Worm (Caenorhabditis elegans) whole organism, L4 larva: ENCODE results near the gene C33D9.13.
A peak's percentile ranks its signal among the peaks of the same experiment; 100 is the strongest.

Source experiments
- F10B5.3 ChIP-seq: sonication (generic microtip); optimal IDR thresholded peaks from 2 replicates; lab custom pipeline; 2016; ENCODE audit warnings: mild to moderate bottlenecking, missing genetic modification characterization, missing compliant biosample characterization
- F44E2.7 ChIP-seq: fragments of 200-800 bp; sonication (Bioruptor generic); IDR thresholded peaks from 2 replicates; pipeline ENCODE4 v2.1.2; 2022; ENCODE audit warnings: missing genetic modification characterization, missing compliant biosample characterization
- R02D3.7 ChIP-seq: fragments of 150-350 bp; sonication (generic microtip); optimal IDR thresholded peaks from 3 replicates; lab custom pipeline; 2014; ENCODE audit warnings: missing biosample characterization, missing genetic modification characterization
- T20F7.1 ChIP-seq: fragments of 200-800 bp; sonication (Bioruptor generic); optimal IDR thresholded peaks from 2 replicates; lab custom pipeline; 2018; ENCODE audit warnings: mild to moderate bottlenecking, missing genetic modification characterization, missing compliant biosample characterization
- T26A8.4 ChIP-seq: fragments of 200-800 bp; sonication (Bioruptor generic); IDR thresholded peaks from 2 replicates; pipeline ENCODE4 v1.3.6; 2022; ENCODE audit warnings: missing genetic modification characterization, missing compliant biosample characterization
- aha-1 ChIP-seq: fragments of 150-350 bp; peaks from one replicate; lab custom pipeline; 2014; ENCODE audit warnings: missing biosample characterization, missing genetic modification characterization
- aly-2 ChIP-seq: sonication (generic microtip); optimal IDR thresholded peaks from 2 replicates; lab custom pipeline; 2018; ENCODE audit warnings: missing biosample characterization, missing genetic modification characterization
- ceh-20 ChIP-seq: fragments of 200-800 bp; sonication (Bioruptor generic); IDR thresholded peaks from 2 replicates; pipeline ENCODE4 v1.3.6; 2022; ENCODE audit warnings: missing genetic modification reagents, missing genetic modification characterization, missing compliant biosample characterization
- ceh-28 ChIP-seq: fragments of 150-350 bp; optimal IDR thresholded peaks from 2 replicates; lab custom pipeline; 2014; ENCODE audit warnings: missing biosample characterization, missing genetic modification reagents, missing genetic modification characterization
- ceh-62 ChIP-seq: sonication (generic microtip); optimal IDR thresholded peaks from 2 replicates; lab custom pipeline; 2017; ENCODE audit warnings: missing biosample characterization, missing genetic modification characterization
- ceh-82 ChIP-seq: sonication (generic microtip); optimal IDR thresholded peaks from 2 replicates; lab custom pipeline; 2017; ENCODE audit warnings: missing biosample characterization, missing genetic modification characterization
- daf-8 ChIP-seq: fragments of 200-800 bp; sonication (Bioruptor generic); IDR thresholded peaks from 2 replicates; pipeline ENCODE4 v1.3.6; 2022; ENCODE audit warnings: missing genetic modification characterization, missing compliant biosample characterization
- dpl-1 ChIP-seq: fragments of 150-350 bp; optimal IDR thresholded peaks from 2 replicates; lab custom pipeline; 2014; ENCODE audit warnings: missing biosample characterization, missing genetic modification reagents, missing genetic modification characterization
- duxl-1 ChIP-seq: sonication (generic microtip); optimal IDR thresholded peaks from 2 replicates; lab custom pipeline; 2016; ENCODE audit warnings: mild to moderate bottlenecking, missing genetic modification characterization, moderate library complexity, missing compliant biosample characterization; ENCODE audit not compliant: poor library complexity
- dve-1 ChIP-seq: sonication (generic microtip); optimal IDR thresholded peaks from 2 replicates; lab custom pipeline; 2017; ENCODE audit warnings: antibody characterized with exemption, mild to moderate bottlenecking, missing genetic modification characterization, missing compliant biosample characterization; ENCODE audit not compliant: insufficient read depth
- fkh-10 ChIP-seq: fragments of 150-350 bp; optimal IDR thresholded peaks from 2 replicates; lab custom pipeline; 2014; ENCODE audit warnings: missing biosample characterization, missing genetic modification reagents, missing genetic modification characterization
- hif-1 ChIP-seq, 2 experiments: sonication (generic microtip); optimal IDR thresholded peaks; 2 replicates each; lab custom pipeline; 2016 to 2017; ENCODE audit warnings: missing compliant biosample characterization in 2 of 2, missing genetic modification characterization in 2 of 2, missing genetic modification reagents in 2 of 2, missing genotype in 2 of 2, mild to moderate bottlenecking in 1 of 2
- hlh-11 ChIP-seq: fragments of 200-800 bp; sonication (Bioruptor generic); optimal IDR thresholded peaks from 2 replicates; lab custom pipeline; 2018; ENCODE audit warnings: mild to moderate bottlenecking, missing genetic modification characterization, missing compliant biosample characterization
- lin-1 ChIP-seq: fragments of 200-800 bp; sonication (Bioruptor generic); IDR thresholded peaks from 2 replicates; pipeline ENCODE4 v1.3.6; 2022; ENCODE audit warnings: missing genetic modification reagents, missing genetic modification characterization, missing compliant biosample characterization
- lin-13 ChIP-seq: fragments of 150-350 bp; optimal IDR thresholded peaks from 2 replicates; lab custom pipeline; 2014; ENCODE audit warnings: missing biosample characterization, missing genetic modification reagents, missing genetic modification characterization
- lin-15B ChIP-seq: fragments of 150-350 bp; sonication (generic microtip); optimal IDR thresholded peaks from 3 replicates; lab custom pipeline; 2014; ENCODE audit warnings: missing biosample characterization, missing genetic modification characterization
- lin-29 ChIP-seq: fragments of 200-800 bp; sonication (Bioruptor generic); IDR thresholded peaks from 2 replicates; pipeline ENCODE4 v1.3.6; 2022; ENCODE audit warnings: missing genetic modification reagents, missing genetic modification characterization, missing compliant biosample characterization
- lin-38 ChIP-seq: fragments of 200-800 bp; sonication (Bioruptor generic); IDR thresholded peaks from 2 replicates; pipeline ENCODE4 v1.3.6; 2022; ENCODE audit warnings: missing genetic modification reagents, missing genetic modification characterization, missing compliant biosample characterization
- madf-9 ChIP-seq: fragments of 200-800 bp; sonication (Bioruptor generic); conservative IDR thresholded peaks from 2 replicates; pipeline ENCODE4 v1.3.6; 2022; ENCODE audit warnings: missing genetic modification reagents, missing genetic modification characterization, missing compliant biosample characterization
- mdl-1 ChIP-seq, 2 experiments: fragments of 150-350 bp in 1 of 2; sonication (generic microtip) in 1 of 2; optimal IDR thresholded peaks; 2 replicates each; lab custom pipeline; 2014 to 2017; ENCODE audit warnings: missing biosample characterization in 2 of 2, missing genetic modification characterization in 2 of 2
- mes-2 ChIP-seq: sonication (generic microtip); optimal IDR thresholded peaks from 2 replicates; lab custom pipeline; 2016; ENCODE audit warnings: missing genotype, mild to moderate bottlenecking, missing genetic modification characterization, missing compliant biosample characterization; ENCODE audit not compliant: poor library complexity, severe bottlenecking
- nhr-11 ChIP-seq: fragments of 150-350 bp; optimal IDR thresholded peaks from 2 replicates; lab custom pipeline; 2014; ENCODE audit warnings: missing biosample characterization, missing genetic modification characterization
- nhr-25 ChIP-seq: sonication (generic microtip); optimal IDR thresholded peaks from 2 replicates; lab custom pipeline; 2017; ENCODE audit warnings: missing genetic modification characterization, mild to moderate bottlenecking, missing compliant biosample characterization, antibody characterized with exemption, moderate library complexity, borderline replicate concordance; ENCODE audit not compliant: insufficient read depth
- nhr-28 ChIP-seq: fragments of 150-350 bp; optimal IDR thresholded peaks from 2 replicates; lab custom pipeline; 2014; ENCODE audit warnings: missing biosample characterization, missing genetic modification characterization
- nhr-48 ChIP-seq: sonication (generic microtip); optimal IDR thresholded peaks from 2 replicates; lab custom pipeline; 2016; ENCODE audit warnings: mild to moderate bottlenecking, missing genetic modification characterization, missing compliant biosample characterization
- nhr-6 ChIP-seq: fragments of 150-350 bp; optimal IDR thresholded peaks from 2 replicates; lab custom pipeline; 2014; ENCODE audit warnings: missing biosample characterization, missing genetic modification characterization
- nhr-77 ChIP-seq: fragments of 150-350 bp; optimal IDR thresholded peaks from 2 replicates; lab custom pipeline; 2014; ENCODE audit warnings: missing biosample characterization, missing genetic modification characterization
- php-3 ChIP-seq: fragments of 200-800 bp; sonication (Bioruptor generic); IDR thresholded peaks from 2 replicates; pipeline ENCODE4 v1.3.6; 2022; ENCODE audit warnings: missing genetic modification reagents, missing genetic modification characterization, missing compliant biosample characterization
- rbr-2 ChIP-seq: sonication (generic microtip); optimal IDR thresholded peaks from 2 replicates; lab custom pipeline; 2016; ENCODE audit warnings: missing genotype, missing genetic modification characterization, missing compliant biosample characterization
- sdz-12 ChIP-seq: fragments of 200-800 bp; sonication (Bioruptor generic); optimal IDR thresholded peaks from 2 replicates; lab custom pipeline; 2018; ENCODE audit warnings: mild to moderate bottlenecking, missing genetic modification characterization, missing compliant biosample characterization
- set-16 ChIP-seq: fragments of 200-800 bp; sonication (Bioruptor generic); IDR thresholded peaks from 2 replicates; pipeline ENCODE4 v1.3.6; 2022; ENCODE audit warnings: missing genetic modification reagents, missing genetic modification characterization, missing compliant biosample characterization
- skn-1 ChIP-seq: fragments of 150-350 bp; optimal IDR thresholded peaks from 2 replicates; lab custom pipeline; 2014; ENCODE audit warnings: missing biosample characterization, missing genetic modification characterization
- snpc-1.2 ChIP-seq: fragments of 200-800 bp; sonication (Bioruptor generic); IDR thresholded peaks from 2 replicates; pipeline ENCODE4 v1.3.6; 2022; ENCODE audit warnings: missing genetic modification reagents, missing genetic modification characterization, missing compliant biosample characterization
- spr-1 ChIP-seq: sonication (generic microtip); optimal IDR thresholded peaks from 2 replicates; lab custom pipeline; 2016; ENCODE audit warnings: mild to moderate bottlenecking, missing genetic modification characterization, missing compliant biosample characterization
- unc-130 ChIP-seq: sonication (generic microtip); optimal IDR thresholded peaks from 2 replicates; lab custom pipeline; 2016; ENCODE audit warnings: missing genetic modification reagents, missing genetic modification characterization, missing compliant biosample characterization
- vab-7 ChIP-seq: fragments of 200-800 bp; sonication (Bioruptor generic); IDR thresholded peaks from 2 replicates; pipeline ENCODE4 v1.3.6; 2022; ENCODE audit warnings: missing genetic modification reagents, missing genetic modification characterization, missing compliant biosample characterization
- zag-1 ChIP-seq: fragments of 150-350 bp; optimal IDR thresholded peaks from 2 replicates; lab custom pipeline; 2014; ENCODE audit warnings: missing biosample characterization, missing genetic modification characterization
- zfp-3 ChIP-seq: fragments of 200-800 bp; sonication (Bioruptor generic); conservative IDR thresholded peaks from 2 replicates; pipeline ENCODE4 v1.3.6; 2022; ENCODE audit warnings: missing genetic modification reagents, missing genetic modification characterization, missing compliant biosample characterization
- ztf-7 ChIP-seq: fragments of 150-350 bp; optimal IDR thresholded peaks from 2 replicates; lab custom pipeline; 2014; ENCODE audit warnings: missing biosample characterization, missing genetic modification characterization

Gene C33D9.13

DNA sequence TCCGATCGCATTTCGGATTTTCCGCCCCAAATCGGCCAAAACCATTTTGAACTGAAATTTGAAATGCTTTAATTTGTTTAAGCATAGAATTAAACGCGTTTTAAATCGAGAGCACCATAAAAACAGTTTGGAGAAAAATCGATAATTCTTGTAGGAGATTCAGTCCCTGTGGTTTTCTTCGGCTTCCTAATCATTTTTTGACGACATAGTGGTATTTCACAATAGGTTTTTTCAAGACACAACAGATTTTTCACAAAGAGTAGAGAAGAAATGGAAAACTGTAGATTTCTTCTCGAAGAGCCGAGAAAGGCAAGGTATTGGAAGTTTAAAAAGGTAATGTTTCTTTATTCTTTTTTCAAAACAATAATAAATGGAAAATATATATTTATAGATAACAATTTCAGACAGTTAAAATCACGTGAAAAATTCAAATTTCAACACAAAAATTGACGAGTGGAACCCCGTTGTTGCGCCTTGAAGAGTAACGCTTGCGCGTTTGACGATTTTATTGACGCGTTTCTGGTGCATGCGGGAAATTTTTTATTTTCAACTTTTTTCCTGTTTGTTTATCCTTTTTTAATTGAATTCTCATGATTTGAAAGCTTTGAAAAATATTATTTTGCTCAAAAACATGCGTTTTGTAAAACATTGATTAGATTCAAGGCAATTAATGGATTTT is 41.3 kb downstream of the C33D9.13 start, which contains the start of gene F21D5.7 (continued):
- TF ChIP-seq T26A8.4 (GFP tag; lab: Robert Waterston, UW) (peak; percentile 94; the same call in 1 of the 2 replicates), lin-15B (tag; lab: Kevin White, UChicago) (no peak), nhr-11 (peak; percentile 12), dve-1 (peak; percentile 91), aly-2 (tag; lab: Kevin White, UChicago) (no peak), lin-38 (GFP tag; lab: Robert Waterston, UW) (peak; percentile 77), lin-29 (GFP tag; lab: Robert Waterston, UW) (no peak), zag-1 (tag; lab: Kevin White, UChicago) (no peak), ceh-82 (no peak), nhr-48 (tag; lab: Kevin White, UChicago) (peak; percentile 13), ceh-62 (tag; lab: Kevin White, UChicago) (no peak), rbr-2 (tag; lab: Kevin White, UChicago) (peak; percentile 64), aha-1 (peak; percentile 76), php-3 (GFP tag; lab: Robert Waterston, UW) (peak; percentile 80), hlh-11 (tag; lab: Kevin White, UChicago) (peak; percentile 84), snpc-1.2 (GFP tag; lab: Robert Waterston, UW) (peak; percentile 53; the same call in 1 of the 2 replicates), T20F7.1 (GFP tag; lab: Kevin White, UChicago) (peak; percentile 86), hif-1 (tag; optimal IDR thresholded peaks at IDR 0.05; lab: Kevin White, UChicago) (peak in 1 of 2 experiments; percentile 44), lin-1 (GFP tag; lab: Robert Waterston, UW) (no peak), lin-13 (GFP tag; lab: Kevin White, UChicago) (peak; percentile 35), mes-2 (tag; lab: Kevin White, UChicago) (peak; percentile 76), ztf-7 (tag; lab: Kevin White, UChicago) (peak; percentile 72), fkh-10 (no peak), nhr-28 (tag; lab: Kevin White, UChicago) (peak; percentile 56), vab-7 (GFP tag; lab: Robert Waterston, UW) (no peak), R02D3.7 (tag; lab: Kevin White, UChicago) (no peak), madf-9 (GFP tag; lab: Robert Waterston, UW) (0 out of 2 replicates have a peak, but pooled peaks have one; percentile 37), skn-1 (tag; lab: Kevin White, UChicago) (no peak), dpl-1 (peak; percentile 86), mdl-1 (tag; optimal IDR thresholded peaks at IDR 0.05; lab: Kevin White, UChicago) (peak in 1 of 2 experiments; percentile 51), spr-1 (tag; lab: Kevin White, UChicago) (peak; percentile 46), set-16 (no peak), unc-130 (GFP tag; lab: Kevin White, UChicago) (peak; percentile 18), ceh-20 (GFP tag; lab: Robert Waterston, UW) (no peak), F10B5.3 (no peak), F44E2.7 (GFP tag; lab: Robert Waterston, UW) (no peak), zfp-3 (GFP tag; lab: Robert Waterston, UW) (peak; percentile 35; the same call in 1 of the 2 replicates), nhr-77 (tag; lab: Kevin White, UChicago) (peak; percentile 58), sdz-12 (GFP tag; lab: Kevin White, UChicago) (no peak), ceh-28 (peak; percentile 33), daf-8 (GFP tag; lab: Robert Waterston, UW) (no peak), nhr-25 (tag; lab: Kevin White, UChicago) (no peak), nhr-6 (tag; lab: Kevin White, UChicago) (peak; percentile 46), duxl-1 (tag; lab: Kevin White, UChicago) (peak; percentile 72)
